Fruit fly (Drosophila melanogaster) whole organism, embryonic: ENCODE measurements around the gene CG5021.

Experiments
- CG4328 ChIP-seq: fragments of 200-800 bp; sonication (Bioruptor generic); optimal IDR thresholded peaks from 3 replicates; lab custom pipeline; 2017; ENCODE audit warnings: missing biosample characterization, missing genetic modification reagents, missing genetic modification characterization
- CG9215 ChIP-seq: fragments of 200-800 bp; sonication (Bioruptor generic); IDR thresholded peaks from 2 replicates; pipeline ENCODE4 v1.3.6; 2022; ENCODE audit warnings: missing biosample characterization, missing genetic modification characterization
- Neu2 ChIP-seq: fragments of 200-800 bp; sonication (Bioruptor generic); optimal IDR thresholded peaks from 3 replicates; lab custom pipeline; 2016; ENCODE audit warnings: missing biosample characterization, missing genetic modification characterization, borderline replicate concordance
- bcd ChIP-seq: fragments of 200-800 bp; sonication (Bioruptor generic); optimal IDR thresholded peaks from 2 replicates; lab custom pipeline; 2017; ENCODE audit warnings: missing biosample characterization, mild to moderate bottlenecking, missing genetic modification characterization
- fd3F ChIP-seq: fragments of 200-800 bp; sonication (Bioruptor generic); optimal IDR thresholded peaks from 2 replicates; lab custom pipeline; 2018; ENCODE audit warnings: missing biosample characterization, mild to moderate bottlenecking, missing genetic modification characterization, moderate library complexity
- h ChIP-seq: fragments of >200 bp; optimal IDR thresholded peaks from 2 replicates; lab custom pipeline; 2017
- kay ChIP-seq: fragments of 200-800 bp; sonication (Bioruptor generic); optimal IDR thresholded peaks from 2 replicates; lab custom pipeline; 2016; ENCODE audit warnings: missing biosample characterization, missing genetic modification characterization
- pan ChIP-seq, 4 experiments: fragments of >200 bp in 3 of 4; fragments of 200-800 bp in 1 of 4; sonication (Bioruptor generic) in 1 of 4; optimal IDR thresholded peaks in 3 of 4; IDR thresholded peaks in 1 of 4; 2 replicates each; pipeline versions ENCODE4 v1.3.6 to Lab custom; 2017 to 2022; ENCODE audit warnings: missing biosample characterization in 2 of 4, missing genetic modification characterization in 2 of 4, mixed read lengths in 1 of 4
- sob ChIP-seq: fragments of 200-800 bp; sonication (Bioruptor generic); IDR thresholded peaks from 2 replicates; pipeline ENCODE4 v1.3.6; 2022; ENCODE audit warnings: missing biosample characterization, missing genetic modification characterization
- tio ChIP-seq: fragments of 200-800 bp; sonication (Bioruptor generic); optimal IDR thresholded peaks from 2 replicates; lab custom pipeline; 2017; ENCODE audit warnings: missing biosample characterization, missing genetic modification characterization, inconsistent platforms

dm6 chr3L:9011485-9012389, 45.1 kb downstream of the CG5021 start:
- no peak for TF ChIP-seq tio (GFP tag; lab: Kevin White, UChicago)
- TF ChIP-seq Neu2 (GFP tag; lab: Kevin White, UChicago): peak; percentile 49
- TF ChIP-seq kay: peak; percentile 64
- TF ChIP-seq bcd (GFP tag; lab: Kevin White, UChicago): peak; percentile 63
- TF ChIP-seq CG4328: peak; percentile 36
- TF ChIP-seq CG9215 (GFP tag; lab: Robert Waterston, UW): peak; percentile 50
- no peak for TF ChIP-seq pan (optimal IDR thresholded peaks at IDR 0.05; lab: Kevin White, UChicago)
- TF ChIP-seq pan (GFP tag; optimal IDR thresholded peaks at IDR 0.05 in 1 of 2, IDR thresholded peaks at IDR 0.05 in 1 of 2): peak in 1 of 2 experiments; percentile 70
- TF ChIP-seq fd3F: no peak
- peak; percentile 69 for TF ChIP-seq sob (GFP tag; lab: Robert Waterston, UW)
- TF ChIP-seq h (lab: Kevin White, UChicago): no peak
